Fruit fly (Drosophila melanogaster): ENCODE results near the gene CG10570.

dm6 chr2L:18765760-18766159 lies 45.3 kb downstream of the CG10570 start:
- TF ChIP-seq h (optimal IDR thresholded peaks at IDR 0.05), result no peak
- no peak for TF ChIP-seq insv (optimal IDR thresholded peaks at IDR 0.05)
- TF ChIP-seq psq (optimal IDR thresholded peaks at IDR 0.05), result no peak
- TF ChIP-seq Myc (optimal IDR thresholded peaks at IDR 0.05), result no peak
- TF ChIP-seq ttk (optimal IDR thresholded peaks at IDR 0.05), result no peak
- no peak for TF ChIP-seq Sin3A (optimal IDR thresholded peaks at IDR 0.05)

Measured in Kc167 (cell line).